Fruit fly (Drosophila melanogaster) S2 (cell line): ENCODE results near the gene CG32772.

ENCODE experiments used
- CG8478 ChIP-seq: fragments of >200 bp; optimal IDR thresholded peaks from 2 replicates; lab custom pipeline; 2018
- CTCF ChIP-seq, 2 experiments: fragments of >200 bp; optimal IDR thresholded peaks; 2 replicates each; lab custom pipeline; 2018

DNA sequence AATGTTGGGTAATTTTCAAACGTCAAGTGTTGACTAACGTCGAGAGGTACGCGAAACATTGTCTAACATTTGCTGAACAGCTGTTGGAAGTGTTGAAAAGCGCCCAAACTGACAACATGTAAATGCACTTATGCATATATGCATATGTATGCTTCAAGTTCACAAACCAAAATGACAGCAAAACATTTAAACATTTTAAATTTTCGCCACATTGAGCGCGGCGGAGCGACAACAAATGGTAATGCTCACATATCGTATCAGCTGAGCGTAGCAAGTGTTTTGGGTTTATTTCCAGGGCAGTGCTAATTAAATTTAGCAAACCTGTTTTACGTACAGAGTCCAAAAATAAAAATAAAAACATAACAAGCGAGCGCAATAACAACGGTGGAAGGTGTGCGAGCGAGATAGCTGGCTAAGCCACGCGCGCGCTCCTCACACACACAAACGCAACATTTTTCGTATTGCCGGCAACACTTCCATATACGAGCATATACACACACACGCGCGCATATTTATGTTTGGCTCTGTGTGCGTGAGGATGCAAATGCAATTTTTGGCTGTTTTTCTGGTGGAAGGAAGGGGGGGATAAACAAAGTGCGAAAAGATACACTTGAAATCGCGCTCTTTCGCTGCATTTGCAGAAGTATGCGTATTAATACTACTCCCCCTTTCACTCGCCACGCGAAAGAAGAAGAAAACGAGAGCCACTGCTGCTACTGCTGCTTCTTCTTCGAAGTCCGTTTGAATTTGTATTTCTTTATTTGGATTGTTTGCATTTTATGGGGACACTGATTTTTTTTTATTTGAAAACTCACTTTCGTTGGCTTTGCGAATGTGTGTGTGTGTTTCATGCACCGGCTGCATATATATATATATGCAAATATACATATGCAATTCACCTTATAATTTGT is 21.5 kb downstream of the CG32772 start:
- TF ChIP-seq CG8478 (lab: Kevin White, UChicago) (no peak), CTCF (optimal IDR thresholded peaks at IDR 0.05; lab: Kevin White, UChicago) (no peak)
